Worm (Caenorhabditis elegans): Measurements from ENCODE around the gene F55G11.2.

F55G11.2 gene

DNA sequence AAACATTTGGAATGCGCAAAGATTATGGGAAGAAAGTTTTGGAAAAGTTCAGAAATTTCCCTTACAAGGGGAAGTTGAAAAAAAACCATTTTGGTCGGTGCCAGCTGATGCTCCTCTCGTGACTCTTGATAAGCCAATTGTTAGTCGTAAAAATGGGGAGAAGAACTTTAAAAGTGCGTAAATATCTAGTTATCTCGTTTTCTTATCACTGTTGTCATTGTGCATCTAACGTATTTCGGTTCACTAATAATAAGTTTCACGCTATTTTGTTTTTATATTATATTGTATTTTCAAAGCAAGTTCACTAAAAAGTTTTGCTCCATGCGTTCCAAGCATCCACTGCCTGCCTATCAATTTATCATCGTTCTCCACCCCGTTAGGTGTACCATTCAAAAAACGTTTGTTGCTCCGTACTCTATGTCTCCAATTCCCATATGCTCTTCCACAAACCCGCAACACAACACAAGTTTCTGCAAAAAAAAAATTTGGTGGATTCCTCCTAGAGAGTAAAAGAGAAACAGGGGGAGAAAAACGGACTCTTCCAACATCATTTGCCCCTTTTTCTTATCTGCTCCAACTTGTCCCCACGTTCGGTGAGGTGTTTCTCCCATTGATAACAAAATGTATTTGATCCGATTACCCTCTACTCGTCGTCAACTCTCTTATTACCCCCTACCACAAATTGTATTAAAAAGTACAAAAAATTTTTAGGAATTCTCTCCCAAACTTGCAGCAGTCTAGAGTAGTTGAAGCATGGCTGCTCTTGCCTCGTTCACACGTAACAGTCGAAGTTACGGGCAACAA, 39.5 kb upstream of the F55G11.2 start, which contains the start of gene mbk-2:
TSS of gene mbk-2 (plus strand) at position 754 of the 804 bp plus-strand sequence.
- TF ChIP-seq irx-1 (tag; optimal IDR thresholded peaks at IDR 0.05) (no peak), unc-30 (tag; optimal IDR thresholded peaks at IDR 0.05) (no peak), fkh-8 (tag; optimal IDR thresholded peaks at IDR 0.05) (no peak), lin-14 (GFP tag; optimal IDR thresholded peaks at IDR 0.05) (peak; percentile 13), nhr-85 (tag) (no peak), efl-1 (optimal IDR thresholded peaks at IDR 0.05) (no peak), efl-1 (GFP tag; optimal IDR thresholded peaks at IDR 0.05 in 1 of 2) (peak in 1 of 2 experiments; percentile 86), unc-130 (tag; optimal IDR thresholded peaks at IDR 0.05) (no peak), elt-2 (tag; optimal IDR thresholded peaks at IDR 0.05) (peak; percentile 89), sptf-1 (tag; optimal IDR thresholded peaks at IDR 0.05) (no peak), lin-35 (GFP tag; optimal IDR thresholded peaks at IDR 0.05) (no peak), nhr-47 (tag; optimal IDR thresholded peaks at IDR 0.05) (no peak), xbp-1 (tag; optimal IDR thresholded peaks at IDR 0.05) (no peak), dsc-1 (tag; optimal IDR thresholded peaks at IDR 0.05) (no peak), lin-13 (GFP tag; optimal IDR thresholded peaks at IDR 0.05) (no peak), nhr-20 (tag; optimal IDR thresholded peaks at IDR 0.05) (no peak), skn-1 (tag; optimal IDR thresholded peaks at IDR 0.05) (no peak), tbx-2 (tag; optimal IDR thresholded peaks at IDR 0.05) (no peak), C34B4.2 (tag; optimal IDR thresholded peaks at IDR 0.05) (no peak)

DNA sequence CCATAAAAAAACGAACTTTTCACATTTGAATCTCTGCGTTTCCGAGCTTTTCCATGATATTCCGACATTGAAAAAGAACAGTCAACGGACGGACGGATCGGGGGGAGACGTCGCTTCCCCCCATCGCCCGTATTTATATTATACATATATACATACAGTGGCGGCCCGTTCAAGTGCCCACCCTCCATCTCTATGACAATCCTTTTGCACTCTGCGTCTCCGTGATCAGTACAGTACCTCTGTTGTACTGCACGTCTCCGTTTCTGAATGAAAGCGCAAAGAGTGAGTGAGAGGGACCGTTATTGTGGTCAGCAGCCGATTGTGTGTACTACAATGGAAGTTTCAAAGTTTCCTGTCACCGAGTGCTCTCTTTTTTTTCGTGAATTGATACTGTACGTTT, 30.0 kb upstream of the F55G11.2 start:
- peak; percentile 60 for TF ChIP-seq blmp-1 (tag; optimal IDR thresholded peaks at IDR 0.05)
- no peak for TF ChIP-seq elt-3 (tag; optimal IDR thresholded peaks at IDR 0.05)

DNA sequence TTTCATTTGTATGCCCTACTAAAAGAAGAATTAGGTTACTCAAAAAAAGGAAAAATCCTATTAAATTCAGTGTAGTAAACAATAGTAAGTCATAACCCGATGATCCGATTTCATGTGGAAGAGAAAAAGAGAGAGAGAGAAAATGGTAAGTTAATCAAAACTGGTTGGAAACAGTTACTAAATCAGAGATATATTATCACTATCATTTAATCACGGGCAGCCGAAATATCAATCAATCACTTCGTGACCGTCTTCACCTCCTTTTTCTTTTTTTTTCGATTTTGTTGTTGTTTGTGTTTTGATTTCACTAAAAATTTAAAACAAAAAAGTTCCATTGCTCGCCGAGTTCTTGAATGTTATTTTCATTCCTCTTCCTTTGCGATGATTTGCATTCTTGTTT, 28.5 kb upstream of the F55G11.2 start:
- TF ChIP-seq snu-23 (GFP tag; optimal IDR thresholded peaks at IDR 0.05) (peak; percentile 42), lin-14 (GFP tag; optimal IDR thresholded peaks at IDR 0.05) (peak; percentile 29), hlh-17 (GFP tag; optimal IDR thresholded peaks at IDR 0.05; ENCODE audit: borderline replicate concordance) (no peak), nhr-20 (tag; optimal IDR thresholded peaks at IDR 0.05) (peak; percentile 16), elt-3 (tag; optimal IDR thresholded peaks at IDR 0.05) (peak in 2 of 6 experiments; percentile 27 to 72), F16B12.6 (tag; optimal IDR thresholded peaks at IDR 0.05) (no peak), lin-13 (GFP tag; optimal IDR thresholded peaks at IDR 0.05) (no peak), hpl-2 (GFP tag; optimal IDR thresholded peaks at IDR 0.05) (no peak), nhr-71 (tag; optimal IDR thresholded peaks at IDR 0.05) (peak; percentile 56), zag-1 (tag; optimal IDR thresholded peaks at IDR 0.05) (no peak), hlh-4 (tag; optimal IDR thresholded peaks at IDR 0.05) (no peak), lin-35 (GFP tag; optimal IDR thresholded peaks at IDR 0.05) (peak in 1 of 2 experiments; percentile 13), blmp-1 (tag; optimal IDR thresholded peaks at IDR 0.05) (peak; percentile 77), nhr-76 (tag; optimal IDR thresholded peaks at IDR 0.05) (no peak), pqm-1 (tag; optimal IDR thresholded peaks at IDR 0.05) (no peak), ama-1 (optimal IDR thresholded peaks at IDR 0.05) (no peak), nhr-85 (tag) (peak; percentile 85), tlp-1 (tag; optimal IDR thresholded peaks at IDR 0.05) (no peak), efl-3 (GFP tag; optimal IDR thresholded peaks at IDR 0.05) (no peak), grh-1 (GFP tag; IDR thresholded peaks at IDR 0.05) (peak; percentile 55), pax-3 (tag; optimal IDR thresholded peaks at IDR 0.05) (no peak)

DNA sequence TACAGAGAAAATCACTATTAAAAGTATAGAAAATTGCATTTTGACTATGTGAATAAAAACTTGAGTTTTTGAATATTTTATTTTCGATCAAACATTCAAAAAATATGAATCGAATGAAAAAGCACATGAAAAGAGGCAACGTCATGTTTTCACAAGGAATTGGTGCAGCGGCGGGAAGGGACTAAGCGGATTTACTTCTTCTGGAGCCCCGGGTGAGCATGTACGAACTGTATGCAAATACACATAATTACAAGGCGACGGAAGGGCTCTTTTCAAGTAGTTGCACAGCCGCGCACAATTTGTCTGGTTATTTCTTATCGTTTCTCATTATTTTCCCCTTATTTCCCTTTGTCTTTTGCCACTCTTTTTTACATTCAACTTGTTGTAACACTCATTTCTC, 26.8 kb upstream of the F55G11.2 start, which contains the start of gene K10D11.7:
TSS of gene K10D11.7 (minus strand) at position 101 of the 400 bp plus-strand sequence.
- TF ChIP-seq nhr-76 (tag; optimal IDR thresholded peaks at IDR 0.05) (no peak), Y116A8C.19 (tag; optimal IDR thresholded peaks at IDR 0.05; ENCODE audit: borderline replicate concordance) (no peak), unc-98 (GFP tag; IDR thresholded peaks at IDR 0.05) (no peak)

All from whole organism, L1 larva.